Fruit fly (Drosophila melanogaster) whole organism, embryonic: ENCODE measurements around the gene tai.
A peak's percentile ranks its signal among the peaks of the same experiment; 100 is the strongest.

Experiments
- Aef1 ChIP-seq: fragments of 200-800 bp; sonication (Bioruptor generic); IDR thresholded peaks from 3 replicates; pipeline ENCODE4 v1.3.6; 2022; ENCODE audit warnings: missing biosample characterization, missing genetic modification characterization
- CG10543 ChIP-seq: fragments of 200-800 bp; sonication (Bioruptor generic); optimal IDR thresholded peaks from 3 replicates; lab custom pipeline; 2017; ENCODE audit warnings: missing biosample characterization, mild to moderate bottlenecking, missing genetic modification characterization, moderate library complexity
- CG1233 ChIP-seq: fragments of 200-800 bp; sonication (Bioruptor generic); optimal IDR thresholded peaks from 4 replicates; lab custom pipeline; 2018; ENCODE audit warnings: missing biosample characterization, mild to moderate bottlenecking, missing genetic modification characterization
- CG13624 ChIP-seq: fragments of 200-800 bp; sonication (Bioruptor generic); optimal IDR thresholded peaks from 2 replicates; lab custom pipeline; 2016; ENCODE audit warnings: missing biosample characterization, missing genetic modification characterization
- CG15073 ChIP-seq: fragments of 200-800 bp; sonication (Bioruptor generic); optimal IDR thresholded peaks from 2 replicates; lab custom pipeline; 2016; ENCODE audit warnings: missing biosample characterization, missing genetic modification characterization
- CG16779 ChIP-seq: fragments of 200-800 bp; sonication (Bioruptor generic); IDR thresholded peaks from 2 replicates; pipeline ENCODE4 v1.3.6; 2022; ENCODE audit warnings: missing biosample characterization, missing genetic modification characterization
- CG16863 ChIP-seq: fragments of 200-800 bp; sonication (Bioruptor generic); optimal IDR thresholded peaks from 3 replicates; lab custom pipeline; 2016; ENCODE audit warnings: missing biosample characterization, missing genetic modification characterization
- CG17612 ChIP-seq: fragments of 200-800 bp; sonication (Bioruptor generic); IDR thresholded peaks from 2 replicates; pipeline ENCODE4 v1.3.6; 2022; ENCODE audit warnings: missing biosample characterization, missing genetic modification characterization
- CG17829 ChIP-seq: fragments of 200-800 bp; optimal IDR thresholded peaks from 2 replicates; lab custom pipeline; 2019; ENCODE audit warnings: missing biosample characterization, mild to moderate bottlenecking, missing genetic modification characterization, moderate library complexity
- CG2889 ChIP-seq: fragments of 200-800 bp; sonication (Bioruptor generic); IDR thresholded peaks from 3 replicates; pipeline ENCODE4 v1.3.6; 2022; ENCODE audit warnings: missing biosample characterization, missing genetic modification characterization
- CG32532 ChIP-seq: fragments of 200-800 bp; sonication (Bioruptor generic); IDR thresholded peaks from 2 replicates; pipeline ENCODE4 v1.3.6; 2022; ENCODE audit warnings: missing biosample characterization, missing genetic modification characterization
- CG34422 ChIP-seq: fragments of 200-800 bp; sonication (Bioruptor generic); IDR thresholded peaks from 3 replicates; pipeline ENCODE4 v1.3.6; 2022; ENCODE audit warnings: missing biosample characterization, missing genetic modification characterization
- CG4404 ChIP-seq: fragments of 200-800 bp; sonication (Bioruptor generic); IDR thresholded peaks from 2 replicates; pipeline ENCODE4 v1.3.6; 2022; ENCODE audit warnings: missing biosample characterization, missing genetic modification characterization
- CG4730 ChIP-seq: fragments of 200-800 bp; sonication (Bioruptor generic); IDR thresholded peaks from 2 replicates; pipeline ENCODE4 v1.3.6; 2022; ENCODE audit warnings: missing biosample characterization, missing genetic modification characterization
- CG4854 ChIP-seq: fragments of 200-800 bp; sonication (Bioruptor generic); optimal IDR thresholded peaks from 2 replicates; lab custom pipeline; 2016; ENCODE audit warnings: missing biosample characterization, missing genetic modification characterization, inconsistent platforms
- CG6791 ChIP-seq: fragments of 200-800 bp; sonication (Bioruptor generic); IDR thresholded peaks from 3 replicates; pipeline ENCODE4 v1.3.6; 2022; ENCODE audit warnings: missing biosample characterization, missing genetic modification characterization; ENCODE audit not compliant: partially characterized antibody
- CG7357 ChIP-seq: fragments of 200-800 bp; sonication (Bioruptor generic); IDR thresholded peaks from 3 replicates; pipeline ENCODE4 v1.3.6; 2022; ENCODE audit warnings: missing biosample characterization, missing genetic modification characterization
- CG7786 ChIP-seq: fragments of 200-800 bp; sonication (Bioruptor generic); optimal IDR thresholded peaks from 2 replicates; lab custom pipeline; 2016; ENCODE audit warnings: missing biosample characterization, missing genetic modification characterization
- CG8359 ChIP-seq: fragments of 200-800 bp; sonication (Bioruptor generic); optimal IDR thresholded peaks from 2 replicates; lab custom pipeline; 2017; ENCODE audit warnings: missing biosample characterization, mild to moderate bottlenecking, missing genetic modification characterization, borderline replicate concordance
- CG8944 ChIP-seq: fragments of 200-800 bp; sonication (Bioruptor generic); optimal IDR thresholded peaks from 3 replicates; lab custom pipeline; 2016; ENCODE audit warnings: missing biosample characterization, missing genetic modification characterization
- Dbx ChIP-seq: fragments of 200-800 bp; sonication (Bioruptor generic); IDR thresholded peaks from 3 replicates; pipeline ENCODE4 v1.3.6; 2022; ENCODE audit warnings: missing biosample characterization, missing genetic modification characterization
- Doc2 ChIP-seq: fragments of 200-800 bp; sonication (Bioruptor generic); IDR thresholded peaks from 2 replicates; pipeline ENCODE4 v1.3.6; 2022; ENCODE audit warnings: missing biosample characterization, missing genetic modification characterization
- Dref ChIP-seq: fragments of 200-800 bp; sonication (Bioruptor generic); IDR thresholded peaks from 2 replicates; pipeline ENCODE4 v1.3.6; 2022; ENCODE audit warnings: missing biosample characterization, missing genetic modification characterization
- Hand ChIP-seq: fragments of 200-800 bp; sonication (Bioruptor generic); optimal IDR thresholded peaks from 2 replicates; lab custom pipeline; 2017; ENCODE audit warnings: mild to moderate bottlenecking, missing biosample characterization, missing genetic modification reagents, missing genetic modification characterization
- Hey ChIP-seq: fragments of 200-800 bp; sonication (Bioruptor generic); optimal IDR thresholded peaks from 3 replicates; lab custom pipeline; 2018; ENCODE audit warnings: missing biosample characterization, mild to moderate bottlenecking, missing genetic modification characterization
- Hr3 ChIP-seq: fragments of 200-800 bp; sonication (Bioruptor generic); optimal IDR thresholded peaks from 3 replicates; lab custom pipeline; 2016; ENCODE audit warnings: missing biosample characterization, missing genetic modification characterization
- Hr51 ChIP-seq, 2 experiments: fragments of 200-800 bp; sonication (Bioruptor generic); optimal IDR thresholded peaks; 2 replicates in 1 of 2; 3 replicates in 1 of 2; lab custom pipeline; 2016 to 2018; ENCODE audit warnings: missing biosample characterization in 2 of 2, missing genetic modification characterization in 2 of 2, mild to moderate bottlenecking in 1 of 2, moderate library complexity in 1 of 2
- Max ChIP-seq: fragments of 200-800 bp; sonication (Bioruptor generic); optimal IDR thresholded peaks from 2 replicates; lab custom pipeline; 2016; ENCODE audit warnings: missing biosample characterization, mild to moderate bottlenecking, missing genetic modification characterization
- Neu2 ChIP-seq: fragments of 200-800 bp; sonication (Bioruptor generic); optimal IDR thresholded peaks from 3 replicates; lab custom pipeline; 2016; ENCODE audit warnings: missing biosample characterization, missing genetic modification characterization, borderline replicate concordance
- Nf-YC ChIP-seq: fragments of 200-800 bp; optimal IDR thresholded peaks from 3 replicates; lab custom pipeline; 2019; ENCODE audit warnings: missing biosample characterization, mild to moderate bottlenecking, missing genetic modification characterization, moderate library complexity
- Optix ChIP-seq: fragments of 200-800 bp; sonication (Bioruptor generic); IDR thresholded peaks from 3 replicates; pipeline ENCODE4 v1.3.6; 2022; ENCODE audit warnings: missing biosample characterization, missing genetic modification characterization
- Xbp1 ChIP-seq: fragments of 200-800 bp; sonication (Bioruptor generic); optimal IDR thresholded peaks from 3 replicates; lab custom pipeline; 2016; ENCODE audit warnings: missing biosample characterization, mild to moderate bottlenecking, missing genetic modification characterization
- YL-1 ChIP-seq: fragments of 200-800 bp; sonication (Bioruptor generic); optimal IDR thresholded peaks from 3 replicates; lab custom pipeline; 2017; ENCODE audit warnings: missing biosample characterization, mild to moderate bottlenecking, missing genetic modification characterization
- bigmax ChIP-seq: fragments of 200-800 bp; sonication (Bioruptor generic); optimal IDR thresholded peaks from 2 replicates; lab custom pipeline; 2018; ENCODE audit warnings: missing biosample characterization, mild to moderate bottlenecking, missing genetic modification characterization
- btn ChIP-seq: fragments of 200-800 bp; sonication (Bioruptor generic); optimal IDR thresholded peaks from 2 replicates; lab custom pipeline; 2016; ENCODE audit warnings: missing biosample characterization, missing genetic modification characterization
- caup ChIP-seq: fragments of 200-800 bp; sonication (Bioruptor generic); optimal IDR thresholded peaks from 3 replicates; lab custom pipeline; 2017; ENCODE audit warnings: missing biosample characterization, mild to moderate bottlenecking, missing genetic modification characterization, moderate library complexity; ENCODE audit not compliant: severe bottlenecking
- gsb ChIP-seq: fragments of 200-800 bp; sonication (Bioruptor generic); IDR thresholded peaks from 2 replicates; pipeline ENCODE4 v1.3.6; 2022; ENCODE audit warnings: missing biosample characterization, missing genetic modification characterization
- lov ChIP-seq, 2 experiments: fragments of 200-800 bp in 1 of 2; fragments of >200 bp in 1 of 2; sonication (Bioruptor generic) in 1 of 2; IDR thresholded peaks in 1 of 2; optimal IDR thresholded peaks in 1 of 2; 2 replicates in 1 of 2; 3 replicates in 1 of 2; pipeline versions ENCODE4 v1.3.6 to Lab custom; 2017 to 2022; ENCODE audit warnings: missing biosample characterization in 1 of 2, missing genetic modification characterization in 1 of 2
- mam ChIP-seq: fragments of 200-800 bp; sonication (Bioruptor generic); optimal IDR thresholded peaks from 3 replicates; lab custom pipeline; 2016; ENCODE audit warnings: missing biosample characterization, missing genetic modification characterization
- nom ChIP-seq: fragments of 200-800 bp; sonication (Bioruptor generic); optimal IDR thresholded peaks from 2 replicates; lab custom pipeline; 2017; ENCODE audit warnings: missing biosample characterization, missing genetic modification characterization, mild to moderate bottlenecking, moderate library complexity, missing genetic modification reagents
- odd ChIP-seq: fragments of 200-800 bp; sonication (Bioruptor generic); optimal IDR thresholded peaks from 2 replicates; lab custom pipeline; 2017; ENCODE audit warnings: missing biosample characterization, mild to moderate bottlenecking, missing genetic modification characterization
- p53 ChIP-seq: fragments of 200-800 bp; sonication (Bioruptor generic); optimal IDR thresholded peaks from 2 replicates; lab custom pipeline; 2016; ENCODE audit warnings: missing biosample characterization, missing genetic modification characterization
- pum ChIP-seq: fragments of 200-800 bp; sonication (Bioruptor generic); optimal IDR thresholded peaks from 2 replicates; lab custom pipeline; 2016; ENCODE audit warnings: missing biosample characterization, missing genetic modification characterization
- pzg ChIP-seq: fragments of 200-800 bp; sonication (Bioruptor generic); optimal IDR thresholded peaks from 3 replicates; lab custom pipeline; 2018; ENCODE audit warnings: missing biosample characterization, mild to moderate bottlenecking, missing genetic modification characterization, moderate library complexity
- rib ChIP-seq: fragments of 200-800 bp; sonication (Bioruptor generic); IDR thresholded peaks from 2 replicates; pipeline ENCODE4 v1.3.6; 2022; ENCODE audit warnings: missing biosample characterization, missing genetic modification characterization
- scrt ChIP-seq: fragments of 200-800 bp; sonication (Bioruptor generic); optimal IDR thresholded peaks from 2 replicates; lab custom pipeline; 2018; ENCODE audit warnings: missing biosample characterization, mild to moderate bottlenecking, missing genetic modification characterization, moderate library complexity
- slbo ChIP-seq: fragments of 200-800 bp; sonication (Bioruptor generic); IDR thresholded peaks from 2 replicates; pipeline ENCODE4 v1.3.6; 2022; ENCODE audit warnings: missing biosample characterization, missing genetic modification characterization
- sna ChIP-seq: fragments of 200-800 bp; sonication (Bioruptor generic); IDR thresholded peaks from 2 replicates; pipeline ENCODE4 v1.3.6; 2022; ENCODE audit warnings: missing biosample characterization, missing genetic modification characterization; ENCODE audit not compliant: partially characterized antibody
- unpg ChIP-seq: fragments of 200-800 bp; sonication (Bioruptor generic); optimal IDR thresholded peaks from 3 replicates; lab custom pipeline; 2018; ENCODE audit warnings: missing biosample characterization, mild to moderate bottlenecking, missing genetic modification characterization, moderate library complexity
- vfl ChIP-seq: fragments of 200-800 bp; sonication (Bioruptor generic); optimal IDR thresholded peaks from 2 replicates; lab custom pipeline; 2016; ENCODE audit warnings: missing biosample characterization, missing genetic modification characterization
- zfh1 ChIP-seq: fragments of 200-800 bp; sonication (Bioruptor generic); IDR thresholded peaks from 3 replicates; pipeline ENCODE4 v1.3.6; 2022; ENCODE audit warnings: missing biosample characterization, missing genetic modification characterization

Gene tai

dm6 chr2L:9205133-9205615, 38.6 kb downstream of the tai start (continued):
- TF ChIP-seq Nf-YC (peak; percentile 13), lov (optimal IDR thresholded peaks at IDR 0.05; lab: Kevin White, UChicago) (no peak), lov (GFP tag; IDR thresholded peaks at IDR 0.05; lab: Robert Waterston, UW) (peak; percentile 57; the same call in 1 of the 3 replicates), CG16863 (GFP tag; lab: Kevin White, UChicago) (no peak), vfl (GFP tag; lab: Kevin White, UChicago) (no peak), gsb (GFP tag; lab: Robert Waterston, UW) (no peak; the same call in 1 of the 2 replicates), Aef1 (GFP tag; lab: Robert Waterston, UW) (no peak), CG34422 (GFP tag; lab: Robert Waterston, UW) (no peak), bigmax (GFP tag; lab: Kevin White, UChicago) (no peak), Hr3 (GFP tag; lab: Kevin White, UChicago) (no peak), YL-1 (GFP tag; lab: Kevin White, UChicago) (no peak), Hr51 (GFP tag; optimal IDR thresholded peaks at IDR 0.05; lab: Kevin White, UChicago) (no peak), Neu2 (no peak), p53 (GFP tag; lab: Kevin White, UChicago) (no peak), Max (GFP tag; lab: Kevin White, UChicago) (no peak), scrt (GFP tag; lab: Kevin White, UChicago) (peak; percentile 51), pum (GFP tag; lab: Kevin White, UChicago) (no peak), CG10543 (GFP tag; lab: Kevin White, UChicago) (no peak), CG15073 (GFP tag; lab: Kevin White, UChicago) (no peak), CG1233 (GFP tag; lab: Kevin White, UChicago) (no peak), CG7357 (GFP tag; lab: Robert Waterston, UW) (no peak), zfh1 (GFP tag; lab: Robert Waterston, UW) (no peak; the same call in 2 of the 3 replicates), CG8944 (GFP tag; lab: Kevin White, UChicago) (no peak), CG2889 (no peak), CG4730 (GFP tag; lab: Robert Waterston, UW) (no peak), Hand (GFP tag; lab: Kevin White, UChicago) (peak; percentile 33), Xbp1 (GFP tag; lab: Kevin White, UChicago) (no peak), caup (no peak), Optix (GFP tag; lab: Robert Waterston, UW) (no peak; the same call in 2 of the 3 replicates), CG32532 (GFP tag; lab: Robert Waterston, UW) (peak; percentile 59; the same call in 1 of the 2 replicates), rib (GFP tag; lab: Robert Waterston, UW) (peak; percentile 77), odd (GFP tag; lab: Kevin White, UChicago) (peak; percentile 22), CG16779 (GFP tag; lab: Robert Waterston, UW) (no peak), CG4404 (no peak), CG6791 (GFP tag; lab: Robert Waterston, UW) (no peak), Dbx (GFP tag; lab: Robert Waterston, UW) (peak; percentile 75; the same call in 2 of the 3 replicates), slbo (GFP tag; lab: Robert Waterston, UW) (no peak), nom (GFP tag; lab: Kevin White, UChicago) (peak; percentile 83), CG13624 (no peak), sna (GFP tag; lab: Robert Waterston, UW) (no peak), Hey (tag; lab: Kevin White, UChicago) (no peak), CG17612 (GFP tag; lab: Robert Waterston, UW) (no peak), CG7786 (GFP tag; lab: Kevin White, UChicago) (no peak), unpg (GFP tag; lab: Kevin White, UChicago) (peak; percentile 35), CG17829 (tag; lab: Kevin White, UChicago) (no peak), pzg (no peak), CG8359 (no peak), Dref (no peak), btn (GFP tag; lab: Kevin White, UChicago) (no peak), Doc2 (no peak), CG4854 (GFP tag; lab: Kevin White, UChicago) (no peak), mam (GFP tag; lab: Kevin White, UChicago) (no peak)
